Worm (Caenorhabditis elegans) whole organism, L2 larva: ENCODE measurements around the gene srz-56.
A peak's percentile ranks its signal among the peaks of the same experiment; 100 is the strongest.

Experiments
- Y55F3AM.14 ChIP-seq: fragments of 200-800 bp; sonication (Bioruptor generic); optimal IDR thresholded peaks from 2 replicates; lab custom pipeline; 2018; ENCODE audit warnings: mild to moderate bottlenecking, missing genetic modification characterization, missing compliant biosample characterization
- ZK546.5 ChIP-seq: sonication (generic microtip); optimal IDR thresholded peaks from 2 replicates; lab custom pipeline; 2017; ENCODE audit warnings: missing biosample characterization, missing genetic modification characterization
- aly-2 ChIP-seq: fragments of 150-350 bp; optimal IDR thresholded peaks from 2 replicates; lab custom pipeline; 2014; ENCODE audit warnings: missing biosample characterization, missing genetic modification characterization
- ama-1 ChIP-seq: fragments of 150-350 bp; optimal IDR thresholded peaks from 2 replicates; lab custom pipeline; 2018; ENCODE audit warnings: inconsistent platforms
- ceh-16 ChIP-seq: fragments of 150-350 bp; optimal IDR thresholded peaks from 2 replicates; lab custom pipeline; 2014; ENCODE audit warnings: missing biosample characterization, missing genetic modification characterization
- ceh-82 ChIP-seq: fragments of 150-350 bp; optimal IDR thresholded peaks from 2 replicates; lab custom pipeline; 2014; ENCODE audit warnings: missing biosample characterization, missing genetic modification characterization
- crh-2 ChIP-seq: sonication (generic microtip); optimal IDR thresholded peaks from 2 replicates; lab custom pipeline; 2017; ENCODE audit warnings: missing biosample characterization, missing genetic modification characterization
- dmd-4 ChIP-seq: sonication (generic microtip); optimal IDR thresholded peaks from 2 replicates; lab custom pipeline; 2017; ENCODE audit warnings: missing biosample characterization, missing genetic modification characterization
- elt-1 ChIP-seq: fragments of 150-350 bp; optimal IDR thresholded peaks from 2 replicates; lab custom pipeline; 2014; ENCODE audit warnings: missing biosample characterization, missing genetic modification characterization
- fos-1 ChIP-seq: fragments of 150-350 bp; optimal IDR thresholded peaks from 2 replicates; lab custom pipeline; 2014; ENCODE audit warnings: missing biosample characterization, missing genetic modification characterization
- gmeb-1 ChIP-seq: fragments of 150-350 bp; optimal IDR thresholded peaks from 2 replicates; lab custom pipeline; 2014; ENCODE audit warnings: missing biosample characterization, missing genetic modification characterization
- lin-11 ChIP-seq: fragments of 150-350 bp; sonication (generic microtip); optimal IDR thresholded peaks from 2 replicates; lab custom pipeline; 2014; ENCODE audit warnings: missing biosample characterization, missing genetic modification characterization, inconsistent platforms, mixed read lengths
- lin-39 ChIP-seq: fragments of 150-350 bp; optimal IDR thresholded peaks from 2 replicates; lab custom pipeline; 2014; ENCODE audit warnings: missing biosample characterization, missing genetic modification reagents, missing genetic modification characterization
- lsy-2 ChIP-seq, 2 experiments: fragments of 150-350 bp in 1 of 2; sonication (generic microtip) in 1 of 2; optimal IDR thresholded peaks; 2 replicates each; lab custom pipeline; 2014 to 2017; ENCODE audit warnings: missing biosample characterization in 2 of 2, missing genetic modification characterization in 2 of 2
- mab-5 ChIP-seq: fragments of 150-350 bp; optimal IDR thresholded peaks from 2 replicates; lab custom pipeline; 2014; ENCODE audit warnings: missing biosample characterization, missing genetic modification characterization
- mbf-1 ChIP-seq: sonication (generic microtip); optimal IDR thresholded peaks from 2 replicates; lab custom pipeline; 2017; ENCODE audit warnings: missing biosample characterization, missing genetic modification characterization
- mdl-1 ChIP-seq, 2 experiments: fragments of 150-350 bp in 1 of 2; sonication (generic microtip) in 1 of 2; optimal IDR thresholded peaks; 2 replicates each; lab custom pipeline; 2017; ENCODE audit warnings: missing biosample characterization in 2 of 2, missing genetic modification characterization in 2 of 2
- nhr-10 ChIP-seq: sonication (generic microtip); optimal IDR thresholded peaks from 2 replicates; lab custom pipeline; 2017; ENCODE audit warnings: missing biosample characterization, missing genetic modification characterization
- nhr-11 ChIP-seq: fragments of 150-350 bp; optimal IDR thresholded peaks from 2 replicates; lab custom pipeline; 2014; ENCODE audit warnings: missing biosample characterization, missing genetic modification characterization
- nhr-12 ChIP-seq: fragments of 150-350 bp; optimal IDR thresholded peaks from 2 replicates; lab custom pipeline; 2014; ENCODE audit warnings: missing biosample characterization, missing genetic modification characterization
- nhr-21 ChIP-seq: fragments of 150-350 bp; optimal IDR thresholded peaks from 2 replicates; lab custom pipeline; 2014; ENCODE audit warnings: missing biosample characterization, missing genetic modification characterization
- nhr-237 ChIP-seq: fragments of 150-350 bp; optimal IDR thresholded peaks from 2 replicates; lab custom pipeline; 2014; ENCODE audit warnings: missing biosample characterization, missing genetic modification characterization
- nhr-25 ChIP-seq: fragments of 150-350 bp; sonication (generic microtip); optimal IDR thresholded peaks from 3 replicates; lab custom pipeline; 2014; ENCODE audit warnings: missing biosample characterization, missing genetic modification characterization
- nhr-77 ChIP-seq: fragments of 150-350 bp; optimal IDR thresholded peaks from 2 replicates; lab custom pipeline; 2014; ENCODE audit warnings: missing biosample characterization, missing genetic modification characterization
- peb-1 ChIP-seq: fragments of 150-350 bp; optimal IDR thresholded peaks from 2 replicates; lab custom pipeline; 2014; ENCODE audit warnings: missing biosample characterization, missing genetic modification characterization
- sem-4 ChIP-seq: fragments of 150-350 bp; optimal IDR thresholded peaks from 2 replicates; lab custom pipeline; 2014; ENCODE audit warnings: missing biosample characterization, missing genetic modification reagents, missing genetic modification characterization
- sma-3 ChIP-seq: sonication (generic microtip); optimal IDR thresholded peaks from 2 replicates; lab custom pipeline; 2016; ENCODE audit warnings: missing genetic modification reagents, missing genetic modification characterization, missing compliant biosample characterization
- sma-9 ChIP-seq, 2 experiments: fragments of 150-350 bp in 1 of 2; sonication (generic microtip) in 1 of 2; optimal IDR thresholded peaks; 2 replicates each; lab custom pipeline; 2014 to 2016; ENCODE audit warnings: missing genetic modification characterization in 2 of 2, mild to moderate bottlenecking in 1 of 2, missing biosample characterization in 1 of 2, missing compliant biosample characterization in 1 of 2, missing genetic modification reagents in 1 of 2, moderate library complexity in 1 of 2
- snpc-4 ChIP-seq: fragments of 150-350 bp; optimal IDR thresholded peaks from 2 replicates; lab custom pipeline; 2014; ENCODE audit warnings: missing biosample characterization, missing genetic modification characterization
- unc-39 ChIP-seq: fragments of 150-350 bp; optimal IDR thresholded peaks from 2 replicates; lab custom pipeline; 2014; ENCODE audit warnings: missing biosample characterization, missing genetic modification characterization
- unc-55 ChIP-seq: fragments of 150-350 bp; sonication (generic microtip); optimal IDR thresholded peaks from 3 replicates; lab custom pipeline; 2014; ENCODE audit warnings: missing biosample characterization, missing genetic modification reagents, missing genetic modification characterization
- unc-62 ChIP-seq: fragments of 150-350 bp; optimal IDR thresholded peaks from 2 replicates; lab custom pipeline; 2014; ENCODE audit warnings: missing biosample characterization, missing genetic modification reagents, missing genetic modification characterization
- zag-1 ChIP-seq: fragments of 150-350 bp; optimal IDR thresholded peaks from 2 replicates; lab custom pipeline; 2014; ENCODE audit warnings: missing biosample characterization, missing genetic modification characterization
- ztf-11 ChIP-seq: sonication (generic microtip); optimal IDR thresholded peaks from 2 replicates; lab custom pipeline; 2017; ENCODE audit warnings: missing biosample characterization, missing genetic modification characterization

The srz-56 gene

ce11 chrIII:2233399-2233798 lies 7.2 kb upstream of the srz-56 start:
- no peak for TF ChIP-seq ama-1 (lab: Kevin White, UChicago)
- TF ChIP-seq dmd-4, result no peak
- no peak for TF ChIP-seq sma-9 (GFP tag; optimal IDR thresholded peaks at IDR 0.05; lab: Kevin White, UChicago)
- no peak for TF ChIP-seq sma-9 (tag; optimal IDR thresholded peaks at IDR 0.05; lab: Kevin White, UChicago)
- no peak for TF ChIP-seq lin-39 (tag; lab: Kevin White, UChicago)
- no peak for TF ChIP-seq sem-4
- no peak for TF ChIP-seq Y55F3AM.14
- no peak for TF ChIP-seq nhr-237
- TF ChIP-seq lsy-2 (tag; optimal IDR thresholded peaks at IDR 0.05; lab: Kevin White, UChicago), result no peak
- TF ChIP-seq snpc-4 (tag; lab: Kevin White, UChicago), result no peak
- TF ChIP-seq ceh-16 (tag; lab: Kevin White, UChicago), result no peak
- no peak for TF ChIP-seq nhr-12 (tag; lab: Kevin White, UChicago)
- TF ChIP-seq gmeb-1, result no peak
- TF ChIP-seq sma-3 (GFP tag; lab: Kevin White, UChicago), result no peak
- no peak for TF ChIP-seq mdl-1 (tag; optimal IDR thresholded peaks at IDR 0.05; lab: Kevin White, UChicago)
- TF ChIP-seq nhr-11 (tag; lab: Kevin White, UChicago), result no peak
- no peak for TF ChIP-seq elt-1

- TF ChIP-seq gmeb-1, result no peak
- no peak for TF ChIP-seq nhr-237
- TF ChIP-seq zag-1 (tag; lab: Kevin White, UChicago), result no peak
- no peak for TF ChIP-seq crh-2 (tag; lab: Kevin White, UChicago)
- TF ChIP-seq snpc-4 (tag; lab: Kevin White, UChicago), result no peak
- TF ChIP-seq unc-39 (tag; lab: Kevin White, UChicago), result no peak
- TF ChIP-seq sma-3 (GFP tag; lab: Kevin White, UChicago), result no peak
- TF ChIP-seq unc-55, result no peak
- TF ChIP-seq nhr-21 (tag; lab: Kevin White, UChicago), result no peak
- TF ChIP-seq ceh-82 (tag; lab: Kevin White, UChicago), result no peak
- no peak for TF ChIP-seq nhr-25
- TF ChIP-seq mbf-1 (tag; lab: Kevin White, UChicago), result no peak
- no peak for TF ChIP-seq mab-5 (tag; lab: Kevin White, UChicago)
- no peak for TF ChIP-seq fos-1
These were observed 6.2 kb upstream of the srz-56 start, which contains the start of gene C39B5.2 for ce11 chrIII:2234192-2234934. Gene C39B5.2, plus strand, starts transcription at chrIII:2234884.

DNA sequence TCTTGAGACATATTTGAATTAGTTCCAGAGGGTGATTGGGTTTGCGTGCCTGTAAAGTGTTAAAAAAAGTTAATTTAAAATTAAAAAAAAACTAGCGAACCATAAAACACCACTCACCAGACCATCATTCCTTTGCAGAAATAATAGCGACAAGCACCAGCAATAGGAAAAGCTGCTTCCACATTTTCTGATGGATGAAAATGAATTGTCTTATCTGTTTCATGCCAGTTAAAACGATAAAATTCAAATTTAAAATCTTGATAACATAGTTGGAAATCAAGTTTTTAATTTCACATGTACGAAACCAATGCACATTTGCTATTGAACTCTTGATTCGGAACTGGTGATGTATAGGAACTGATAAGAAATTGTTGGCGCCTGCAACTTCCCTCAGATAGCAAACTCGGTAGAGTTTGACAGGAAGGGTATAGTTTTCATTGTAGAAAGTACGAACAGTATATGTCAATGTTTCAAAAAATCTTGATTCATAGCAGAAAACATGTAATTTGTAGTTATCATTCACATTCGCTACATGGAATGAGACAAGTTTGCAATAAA lies 905 bp upstream of the srz-56 start, which contains the start of gene C39B5.10:
Gene C39B5.10 (minus strand): TSS at position 51 of the 558 bp plus-strand sequence.
- no peak for TF ChIP-seq zag-1 (tag; lab: Kevin White, UChicago)
- TF ChIP-seq fos-1, result peak; percentile 89

DNA sequence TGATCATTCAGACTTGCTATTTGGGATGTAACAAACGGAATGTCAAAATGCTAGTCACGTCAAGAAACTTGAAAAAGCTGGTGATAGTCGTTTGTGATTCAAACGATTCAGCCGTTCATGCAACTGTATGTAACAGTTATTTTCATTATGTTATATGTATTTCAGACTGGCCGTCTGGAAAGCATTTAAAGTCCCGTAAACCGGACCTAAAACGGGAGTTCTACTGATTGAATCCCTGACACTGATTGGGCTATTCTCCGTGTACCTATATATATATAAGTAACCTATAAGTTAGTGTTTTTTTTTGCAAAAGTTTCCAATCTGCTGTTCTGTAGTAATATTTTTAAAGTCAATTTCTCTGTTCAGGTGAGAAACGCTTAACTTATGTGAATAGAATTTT lies 3.0 kb downstream of the srz-56 start:
- no peak for TF ChIP-seq sem-4
- TF ChIP-seq peb-1 (tag; lab: Kevin White, UChicago), result no peak
- TF ChIP-seq ama-1 (lab: Kevin White, UChicago), result no peak
- no peak for TF ChIP-seq nhr-77 (tag; lab: Kevin White, UChicago)
- TF ChIP-seq nhr-11 (tag; lab: Kevin White, UChicago), result no peak
- no peak for TF ChIP-seq aly-2 (tag; lab: Kevin White, UChicago)
- TF ChIP-seq crh-2 (tag; lab: Kevin White, UChicago), result no peak
- TF ChIP-seq lin-11, result no peak
- TF ChIP-seq Y55F3AM.14, result no peak
- TF ChIP-seq nhr-237, result no peak
- TF ChIP-seq unc-62 (GFP tag; lab: Kevin White, UChicago), result no peak
- TF ChIP-seq ceh-82 (tag; lab: Kevin White, UChicago), result no peak
- no peak for TF ChIP-seq nhr-10 (tag; lab: Kevin White, UChicago)
- no peak for TF ChIP-seq ZK546.5
- TF ChIP-seq ztf-11, result no peak
- TF ChIP-seq sma-3 (GFP tag; lab: Kevin White, UChicago), result no peak
- TF ChIP-seq zag-1 (tag; lab: Kevin White, UChicago), result no peak
- no peak for TF ChIP-seq nhr-12 (tag; lab: Kevin White, UChicago)
- TF ChIP-seq nhr-25, result no peak
